Worm (Caenorhabditis elegans) whole organism, L4 larva: Measurements from ENCODE around the gene C05B5.1.

ENCODE experiments used
- D1046.2 ChIP-seq: fragments of 200-800 bp; sonication (Bioruptor generic); IDR thresholded peaks from 2 replicates; pipeline ENCODE4 v1.3.6; 2022; ENCODE audit warnings: missing genetic modification characterization, missing compliant biosample characterization
- T20F7.1 ChIP-seq: fragments of 200-800 bp; sonication (Bioruptor generic); optimal IDR thresholded peaks from 2 replicates; lab custom pipeline; 2018; ENCODE audit warnings: mild to moderate bottlenecking, missing genetic modification characterization, missing compliant biosample characterization
- T26A8.4 ChIP-seq: fragments of 200-800 bp; sonication (Bioruptor generic); IDR thresholded peaks from 2 replicates; pipeline ENCODE4 v1.3.6; 2022; ENCODE audit warnings: missing genetic modification characterization, missing compliant biosample characterization
- ces-1 ChIP-seq: fragments of 150-350 bp; sonication (generic microtip); optimal IDR thresholded peaks from 4 replicates; lab custom pipeline; 2014; ENCODE audit warnings: missing biosample characterization, missing genetic modification reagents, missing genetic modification characterization
- hlh-30 ChIP-seq: sonication (generic microtip); optimal IDR thresholded peaks from 2 replicates; lab custom pipeline; 2017; ENCODE audit warnings: antibody characterized with exemption, mild to moderate bottlenecking, missing genetic modification characterization, missing compliant biosample characterization; ENCODE audit not compliant: insufficient read depth
- lin-13 ChIP-seq: fragments of 150-350 bp; optimal IDR thresholded peaks from 2 replicates; lab custom pipeline; 2014; ENCODE audit warnings: missing biosample characterization, missing genetic modification reagents, missing genetic modification characterization
- lsy-2 ChIP-seq, 2 experiments: fragments of 150-350 bp in 1 of 2; sonication (generic microtip) in 1 of 2; optimal IDR thresholded peaks; 2 replicates each; lab custom pipeline; 2014 to 2017; ENCODE audit warnings: missing biosample characterization in 2 of 2, missing genetic modification characterization in 2 of 2
- mes-2 ChIP-seq: sonication (generic microtip); optimal IDR thresholded peaks from 2 replicates; lab custom pipeline; 2016; ENCODE audit warnings: missing genotype, mild to moderate bottlenecking, missing genetic modification characterization, missing compliant biosample characterization; ENCODE audit not compliant: poor library complexity, severe bottlenecking
- nhr-11 ChIP-seq: fragments of 150-350 bp; optimal IDR thresholded peaks from 2 replicates; lab custom pipeline; 2014; ENCODE audit warnings: missing biosample characterization, missing genetic modification characterization
- pqm-1 ChIP-seq: sonication (generic microtip); optimal IDR thresholded peaks from 2 replicates; lab custom pipeline; 2017; ENCODE audit warnings: missing biosample characterization, missing genetic modification characterization
- tra-1 ChIP-seq: fragments of 200-800 bp; sonication (Bioruptor generic); IDR thresholded peaks from 2 replicates; pipeline ENCODE4 v1.3.6; 2022; ENCODE audit warnings: missing genetic modification reagents, missing genetic modification characterization, missing compliant biosample characterization
- zag-1 ChIP-seq: fragments of 150-350 bp; optimal IDR thresholded peaks from 2 replicates; lab custom pipeline; 2014; ENCODE audit warnings: missing biosample characterization, missing genetic modification characterization
- zfp-2 ChIP-seq: sonication (generic microtip); optimal IDR thresholded peaks from 2 replicates; lab custom pipeline; 2016; ENCODE audit warnings: mild to moderate bottlenecking, missing genetic modification characterization, missing compliant biosample characterization
- ztf-11 ChIP-seq: fragments of 150-350 bp; optimal IDR thresholded peaks from 2 replicates; lab custom pipeline; 2014; ENCODE audit warnings: missing biosample characterization, missing genetic modification characterization

- peak; percentile 89 for TF ChIP-seq hlh-30 (tag; lab: Kevin White, UChicago)
- no peak for TF ChIP-seq T26A8.4 (GFP tag; lab: Robert Waterston, UW)
- no peak for TF ChIP-seq ces-1 (GFP tag; lab: Kevin White, UChicago)
- TF ChIP-seq tra-1: no peak
- no peak for TF ChIP-seq ztf-11 (tag; lab: Kevin White, UChicago)
- no peak for TF ChIP-seq pqm-1 (tag; lab: Kevin White, UChicago)
- no peak for TF ChIP-seq lin-13 (GFP tag; lab: Kevin White, UChicago)
- TF ChIP-seq mes-2 (tag; lab: Kevin White, UChicago): no peak
- no peak for TF ChIP-seq zfp-2 (tag; lab: Kevin White, UChicago)
- TF ChIP-seq lsy-2 (tag; optimal IDR thresholded peaks at IDR 0.05; lab: Kevin White, UChicago): peak; percentile 45 to 53
- no peak for TF ChIP-seq D1046.2 (GFP tag; lab: Robert Waterston, UW)
- TF ChIP-seq nhr-11 (tag; lab: Kevin White, UChicago): no peak
- TF ChIP-seq T20F7.1 (GFP tag; lab: Kevin White, UChicago): no peak
- no peak for TF ChIP-seq zag-1 (tag; lab: Kevin White, UChicago)
These were observed 28.3 kb upstream of the C05B5.1 start, which contains the start of gene rgs-1 for ce11 chrIII:10016413-10017051.
